Worm (Caenorhabditis elegans): ENCODE results near the gene C34E10.12.

Gene C34E10.12

ce11 chrIII:5179166-5179565 lies 48.5 kb downstream of the C34E10.12 start:
- no peak for TF ChIP-seq unc-62 (GFP tag; optimal IDR thresholded peaks at IDR 0.05)

Data from whole organism, dauer.